Fruit fly (Drosophila melanogaster): ENCODE data around the gene CG46459.

CG46459 gene

DNA sequence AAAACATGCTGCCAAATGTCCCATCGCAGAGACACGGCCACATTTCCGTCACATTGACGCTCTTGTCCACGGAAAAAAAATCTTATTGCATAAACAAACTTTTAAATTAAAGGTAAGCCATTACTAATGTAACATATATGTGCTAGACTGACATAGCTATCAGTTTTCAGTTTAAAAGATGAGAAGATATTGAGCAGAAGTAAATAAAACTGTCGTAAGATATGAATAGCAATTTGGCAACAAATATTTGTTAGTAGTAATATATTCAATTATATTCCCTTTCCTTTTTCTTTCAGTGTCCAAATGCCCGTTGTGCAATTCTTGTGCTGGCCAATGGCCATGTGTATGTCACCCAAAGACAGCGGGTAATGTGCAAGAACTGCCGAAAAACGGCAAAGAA is 37.7 kb upstream of the CG46459 start (continued):
- no peak for TF ChIP-seq CG15336 (GFP tag; IDR thresholded peaks at IDR 0.05)
- no peak for TF ChIP-seq fkh (GFP tag; optimal IDR thresholded peaks at IDR 0.05)
- TF ChIP-seq OdsH (GFP tag; optimal IDR thresholded peaks at IDR 0.05), result no peak
- no peak for TF ChIP-seq Eip93F (GFP tag; optimal IDR thresholded peaks at IDR 0.05)
- no peak for TF ChIP-seq CG8119 (GFP tag; IDR thresholded peaks at IDR 0.05)
- no peak for TF ChIP-seq Gug (GFP tag; IDR thresholded peaks at IDR 0.05)
- no peak for TF ChIP-seq Blimp-1 (GFP tag; optimal IDR thresholded peaks at IDR 0.05)
- TF ChIP-seq CG9139 (GFP tag; optimal IDR thresholded peaks at IDR 0.05), result no peak
- no peak for TF ChIP-seq Hr38 (GFP tag; optimal IDR thresholded peaks at IDR 0.05)
- peak; percentile 41 for TF ChIP-seq topi (GFP tag; optimal IDR thresholded peaks at IDR 0.05)
- no peak for TF ChIP-seq CG6792 (GFP tag; optimal IDR thresholded peaks at IDR 0.05)
- TF ChIP-seq Eip78C (GFP tag), result peak; percentile 42

DNA sequence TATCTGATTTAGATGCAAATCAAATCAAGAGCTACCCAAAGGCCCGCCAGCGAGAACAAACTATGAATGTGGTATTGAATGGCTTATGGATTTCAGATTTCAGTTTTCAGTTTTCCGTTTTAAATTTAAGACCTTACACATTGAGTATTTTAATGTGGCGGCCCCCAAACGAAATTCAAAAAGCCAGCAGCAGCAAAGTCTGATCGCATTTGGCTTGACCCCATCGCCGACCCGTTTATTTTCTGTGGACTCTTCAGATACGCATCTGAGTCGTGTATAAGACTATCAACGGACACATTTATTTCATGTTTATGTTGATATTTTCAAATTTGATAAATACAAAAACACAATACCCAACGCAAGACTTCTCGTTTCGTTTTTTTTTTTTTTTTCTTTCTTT is 36.9 kb upstream of the CG46459 start:
- TF ChIP-seq CG4318 (GFP tag; optimal IDR thresholded peaks at IDR 0.05), result no peak
- TF ChIP-seq Smox (GFP tag; optimal IDR thresholded peaks at IDR 0.05), result no peak
- no peak for TF ChIP-seq vri (GFP tag; optimal IDR thresholded peaks at IDR 0.05)
- TF ChIP-seq lz (GFP tag; optimal IDR thresholded peaks at IDR 0.05), result no peak

DNA sequence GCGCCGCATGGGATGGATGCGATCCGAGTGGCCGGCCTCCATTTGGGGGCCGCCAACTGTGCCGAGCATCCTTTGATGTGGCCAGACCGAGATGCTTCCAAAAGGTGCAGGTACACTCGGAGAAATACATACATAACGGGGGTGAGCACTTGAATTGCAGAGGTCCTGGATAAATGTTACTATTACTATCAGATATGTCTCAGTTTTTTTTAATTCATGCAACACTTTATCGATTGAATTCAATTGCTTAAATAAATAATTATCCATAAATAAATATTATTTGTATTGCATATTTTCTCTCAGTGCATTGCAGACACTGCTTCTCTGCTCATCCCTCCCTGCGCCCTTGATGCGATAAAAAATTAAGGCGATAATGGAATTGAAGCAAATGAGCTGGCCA is 35.3 kb upstream of the CG46459 start:
- TF ChIP-seq achi (GFP tag; optimal IDR thresholded peaks at IDR 0.05) (peak; percentile 59), CG10669 (GFP tag; optimal IDR thresholded peaks at IDR 0.05) (peak; percentile 71), CG16779 (tag; optimal IDR thresholded peaks at IDR 0.05) (no peak), salr (GFP tag; optimal IDR thresholded peaks at IDR 0.05) (peak in 1 of 2 experiments; percentile 29), CG8119 (GFP tag; IDR thresholded peaks at IDR 0.05) (0 out of 3 replicates have a peak, but pooled peaks have one; percentile 15), Eip93F (GFP tag; optimal IDR thresholded peaks at IDR 0.05) (no peak), CG15336 (GFP tag; IDR thresholded peaks at IDR 0.05) (no peak), fkh (GFP tag; optimal IDR thresholded peaks at IDR 0.05) (no peak), CG3032 (tag; optimal IDR thresholded peaks at IDR 0.05) (peak; percentile 79), CG9139 (GFP tag; optimal IDR thresholded peaks at IDR 0.05) (no peak), lz (GFP tag; optimal IDR thresholded peaks at IDR 0.05) (peak; percentile 52), CG32006 (GFP tag; optimal IDR thresholded peaks at IDR 0.05) (peak; percentile 41), Blimp-1 (GFP tag; optimal IDR thresholded peaks at IDR 0.05) (peak; percentile 22), Eip78C (GFP tag) (peak; percentile 86), pdm3 (GFP tag; optimal IDR thresholded peaks at IDR 0.05) (peak; percentile 43), CG7368 (GFP tag; optimal IDR thresholded peaks at IDR 0.05) (no peak), CG3919 (GFP tag; optimal IDR thresholded peaks at IDR 0.05) (peak; percentile 70), Hr39 (GFP tag; optimal IDR thresholded peaks at IDR 0.05) (peak; percentile 50), Ets96B (tag; optimal IDR thresholded peaks at IDR 0.05) (peak; percentile 69), eg (GFP tag; IDR thresholded peaks at IDR 0.05) (no peak), Sox15 (GFP tag; optimal IDR thresholded peaks at IDR 0.05) (peak; percentile 16), fd85E (GFP tag; optimal IDR thresholded peaks at IDR 0.05) (no peak), dac (GFP tag; optimal IDR thresholded peaks at IDR 0.05) (no peak), fd59A (GFP tag; optimal IDR thresholded peaks at IDR 0.05) (peak; percentile 60), CG4318 (GFP tag; optimal IDR thresholded peaks at IDR 0.05) (no peak), dsx (GFP tag; optimal IDR thresholded peaks at IDR 0.05; ENCODE audit: poor library complexity, severe bottlenecking) (peak; percentile 50), CG10631 (GFP tag; optimal IDR thresholded peaks at IDR 0.05) (peak; percentile 69), CG11294 (GFP tag; IDR thresholded peaks at IDR 0.05) (no peak), Eip75B (GFP tag; optimal IDR thresholded peaks at IDR 0.05) (peak; percentile 59), svp (GFP tag) (peak; percentile 78), CG11762 (GFP tag; optimal IDR thresholded peaks at IDR 0.05; ENCODE audit: insufficient read depth) (peak; percentile 24), Sox14 (GFP tag; optimal IDR thresholded peaks at IDR 0.05) (peak; percentile 35), CG11902 (GFP tag; optimal IDR thresholded peaks at IDR 0.05) (peak; percentile 47), CG8319 (GFP tag; optimal IDR thresholded peaks at IDR 0.05) (peak; percentile 15), Lpt (GFP tag; optimal IDR thresholded peaks at IDR 0.05) (peak; percentile 14), CG1621 (tag; optimal IDR thresholded peaks at IDR 0.05) (peak; percentile 62), CG8632 (GFP tag; optimal IDR thresholded peaks at IDR 0.05) (peak; percentile 45), net (GFP tag; optimal IDR thresholded peaks at IDR 0.05) (peak; percentile 27), ss (GFP tag; optimal IDR thresholded peaks at IDR 0.05) (peak; percentile 33 to 72), Smox (GFP tag; optimal IDR thresholded peaks at IDR 0.05) (peak; percentile 56), Met (GFP tag; optimal IDR thresholded peaks at IDR 0.05) (peak; percentile 73)

All from whole organism, prepupa.